Fruit fly (Drosophila melanogaster) whole organism, wandering third instar larva: ENCODE measurements around the gene CG9095.
A peak's percentile ranks its signal among the peaks of the same experiment; 100 is the strongest.

Source experiments
- Abd-B ChIP-seq: fragments of >200 bp; optimal IDR thresholded peaks from 2 replicates; lab custom pipeline; 2017; ENCODE audit warnings: missing biosample characterization, missing genetic modification characterization
- CG9705 ChIP-seq: fragments of 200-800 bp; sonication (Bioruptor generic); optimal IDR thresholded peaks from 2 replicates; lab custom pipeline; 2018; ENCODE audit warnings: missing biosample characterization, mild to moderate bottlenecking, missing genetic modification characterization
- CrebA ChIP-seq: fragments of 200-800 bp; sonication (Bioruptor generic); optimal IDR thresholded peaks from 2 replicates; lab custom pipeline; 2016; ENCODE audit warnings: missing biosample characterization, mild to moderate bottlenecking, missing genetic modification characterization, borderline replicate concordance
- Dif ChIP-seq: fragments of 200-275, 200-300 bp; sonication (Bioruptor generic); optimal IDR thresholded peaks from 2 replicates; lab custom pipeline; 2018; ENCODE audit warnings: missing biosample characterization, missing genetic modification characterization; ENCODE audit not compliant: partially characterized antibody
- GATAd ChIP-seq: sonication (Bioruptor generic); optimal IDR thresholded peaks from 2 replicates; lab custom pipeline; 2016; ENCODE audit warnings: missing biosample characterization, missing genetic modification characterization
- HLH106 ChIP-seq: fragments of 200-800 bp; optimal IDR thresholded peaks from 3 replicates; lab custom pipeline; 2019; ENCODE audit warnings: missing biosample characterization, mild to moderate bottlenecking, missing genetic modification characterization, moderate library complexity
- Hr78 ChIP-seq: fragments of >200 bp; optimal IDR thresholded peaks from 2 replicates; lab custom pipeline; 2017; ENCODE audit warnings: missing biosample characterization, missing genetic modification characterization
- Hr83 ChIP-seq: fragments of 200-300 bp; sonication (Bioruptor generic); optimal IDR thresholded peaks from 2 replicates; lab custom pipeline; 2016; ENCODE audit warnings: missing biosample characterization, mild to moderate bottlenecking, missing genetic modification characterization, moderate library complexity; ENCODE audit not compliant: poor library complexity, severe bottlenecking
- Jra ChIP-seq: sonication (Bioruptor generic); optimal IDR thresholded peaks from 2 replicates; lab custom pipeline; 2016; ENCODE audit warnings: missing biosample characterization, missing genetic modification characterization
- Mio ChIP-seq: sonication (Bioruptor generic); optimal IDR thresholded peaks from 2 replicates; lab custom pipeline; 2016; ENCODE audit warnings: missing biosample characterization, missing genetic modification characterization
- Myc ChIP-seq: fragments of >200 bp; optimal IDR thresholded peaks from 2 replicates; lab custom pipeline; 2017
- N ChIP-seq: fragments of >200 bp; optimal IDR thresholded peaks from 2 replicates; lab custom pipeline; 2018; ENCODE audit warnings: missing biosample characterization, missing external identifiers, missing genetic modification characterization
- OdsH ChIP-seq: fragments of 200-800 bp; sonication (Bioruptor generic); optimal IDR thresholded peaks from 2 replicates; lab custom pipeline; 2016; ENCODE audit warnings: missing biosample characterization, mild to moderate bottlenecking, missing genetic modification characterization
- Sp1 ChIP-seq: fragments of 200-800 bp; sonication (Bioruptor generic); optimal IDR thresholded peaks from 3 replicates; lab custom pipeline; 2019; ENCODE audit warnings: missing biosample characterization, mild to moderate bottlenecking, missing genetic modification characterization, moderate library complexity
- Vsx2 ChIP-seq: fragments of 200-300, 225-300 bp; sonication (Bioruptor generic); optimal IDR thresholded peaks from 2 replicates; lab custom pipeline; 2018; ENCODE audit warnings: missing biosample characterization, missing genetic modification characterization; ENCODE audit not compliant: partially characterized antibody
- br ChIP-seq: fragments of 200-800 bp; sonication (Bioruptor generic); optimal IDR thresholded peaks from 2 replicates; lab custom pipeline; 2016; ENCODE audit warnings: missing biosample characterization, missing genetic modification characterization
- brk ChIP-seq: fragments of 200-800 bp; sonication (Bioruptor generic); optimal IDR thresholded peaks from 2 replicates; lab custom pipeline; 2016; ENCODE audit warnings: missing biosample characterization, mild to moderate bottlenecking, missing genetic modification characterization
- dl ChIP-seq, 2 experiments: fragments of 175-275, 200-275 bp in 1 of 2; fragments of 200-275 bp in 1 of 2; sonication (Bioruptor generic); optimal IDR thresholded peaks; lab custom pipeline; 2018; ENCODE audit warnings: mild to moderate bottlenecking in 2 of 2, missing biosample characterization in 2 of 2, missing genetic modification characterization in 2 of 2, moderate library complexity in 2 of 2; ENCODE audit not compliant: partially characterized antibody in 2 of 2, insufficient read depth in 1 of 2
- dmrt93B ChIP-seq: fragments of 200-800 bp; sonication (Bioruptor generic); optimal IDR thresholded peaks from 2 replicates; lab custom pipeline; 2018; ENCODE audit warnings: missing biosample characterization, mild to moderate bottlenecking, missing genetic modification characterization
- ey ChIP-seq: fragments of 200-800 bp; sonication (Bioruptor generic); optimal IDR thresholded peaks from 2 replicates; lab custom pipeline; 2016; ENCODE audit warnings: missing biosample characterization, missing genetic modification characterization
- foxo ChIP-seq, 2 experiments: fragments of 200-800 bp; sonication (Bioruptor generic); optimal IDR thresholded peaks; 2 replicates in 1 of 2; 3 replicates in 1 of 2; lab custom pipeline; 2016 to 2017; ENCODE audit warnings: missing biosample characterization in 2 of 2, missing genetic modification characterization in 2 of 2
- fru ChIP-seq: fragments of 200-800 bp; sonication (Bioruptor generic); optimal IDR thresholded peaks from 3 replicates; lab custom pipeline; 2016; ENCODE audit warnings: missing biosample characterization, mild to moderate bottlenecking, missing genetic modification characterization
- lola ChIP-seq: fragments of >200 bp; optimal IDR thresholded peaks from 2 replicates; lab custom pipeline; 2017; ENCODE audit warnings: missing biosample characterization, missing genetic modification characterization
- psq ChIP-seq: fragments of 200-800 bp; sonication (Bioruptor generic); optimal IDR thresholded peaks from 3 replicates; lab custom pipeline; 2017; ENCODE audit warnings: missing biosample characterization, mild to moderate bottlenecking, missing genetic modification characterization, moderate library complexity
- sage ChIP-seq: fragments of 200-800 bp; sonication (Bioruptor generic); optimal IDR thresholded peaks from 2 replicates; lab custom pipeline; 2016; ENCODE audit warnings: missing biosample characterization, mild to moderate bottlenecking, missing genetic modification characterization
- sv ChIP-seq: fragments of 200-800 bp; sonication (Bioruptor generic); optimal IDR thresholded peaks from 3 replicates; lab custom pipeline; 2016; ENCODE audit warnings: missing biosample characterization, missing genetic modification characterization
- woc ChIP-seq: sonication (Bioruptor generic); optimal IDR thresholded peaks from 2 replicates; lab custom pipeline; 2016; ENCODE audit warnings: missing biosample characterization, mild to moderate bottlenecking, missing genetic modification characterization

The CG9095 gene

dm6 chrX:15162941-15163340 is at the start of gene CG9095:
Gene CG9095, minus strand, starts transcription at chrX:15163225.
- TF ChIP-seq foxo (GFP tag; optimal IDR thresholded peaks at IDR 0.05; lab: Kevin White, UChicago) (no peak), dl (GFP tag; optimal IDR thresholded peaks at IDR 0.05; lab: Kevin White, UChicago; ENCODE audit: insufficient read depth in 1 of 2, partially characterized antibody in 2 of 2) (peak in 1 of 2 experiments; percentile 7)

DNA sequence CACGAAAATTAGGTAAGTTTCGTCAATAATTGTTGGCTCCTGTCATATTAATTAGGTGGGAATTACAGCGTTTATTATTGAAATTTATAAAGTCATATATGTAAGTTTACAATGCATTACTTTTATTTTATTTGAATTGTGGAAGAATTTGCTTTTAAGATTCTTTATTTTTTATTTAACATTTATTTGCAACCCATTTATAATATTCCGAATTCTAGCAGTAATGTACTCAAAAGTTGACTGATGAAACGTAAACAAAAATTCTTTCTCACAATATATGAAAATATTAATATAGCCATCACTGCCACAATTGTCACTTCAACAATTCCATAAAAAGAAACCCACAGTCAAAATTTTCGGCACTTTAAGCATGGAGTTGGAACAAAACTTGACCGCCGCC is 47.1 kb upstream of the CG9095 start, which contains the start of gene CG5662:
Gene CG5662 (plus strand): TSS at position 301 of the 400 bp plus-strand sequence.
- TF ChIP-seq CG9705 (GFP tag; lab: Kevin White, UChicago), result no peak
- no peak for TF ChIP-seq Myc (lab: Kevin White, UChicago)

DNA sequence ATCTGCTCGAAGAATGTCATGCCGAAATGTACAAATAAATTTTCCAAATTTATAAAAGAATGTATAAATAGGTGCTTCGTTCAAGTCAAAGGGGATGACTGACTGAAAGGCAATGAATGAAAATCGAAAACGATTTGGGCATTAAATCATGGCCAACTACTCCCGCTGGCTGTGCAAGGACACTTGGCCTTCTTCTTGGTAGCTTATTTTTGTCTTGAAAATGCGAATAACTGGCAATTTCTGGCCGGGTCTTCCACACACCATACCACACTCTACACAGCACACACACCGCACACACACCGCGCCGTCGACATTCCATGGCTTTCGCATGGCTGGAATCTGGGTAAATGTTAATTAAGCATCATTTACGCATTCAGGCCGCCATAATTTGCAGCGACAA is 43.5 kb upstream of the CG9095 start, which contains the start of gene CG32588:
Gene CG32588 (minus strand): TSS at position 101 of the 400 bp plus-strand sequence.
- TF ChIP-seq dl (GFP tag; optimal IDR thresholded peaks at IDR 0.05; lab: Kevin White, UChicago; ENCODE audit: insufficient read depth in 1 of 2, partially characterized antibody in 2 of 2) (no peak), GATAd (GFP tag; lab: Kevin White, UChicago) (no peak), Jra (GFP tag; lab: Kevin White, UChicago) (no peak), Vsx2 (GFP tag; lab: Kevin White, UChicago) (no peak), woc (GFP tag; lab: Kevin White, UChicago) (no peak), CrebA (GFP tag; lab: Kevin White, UChicago) (no peak), Myc (lab: Kevin White, UChicago) (no peak), brk (GFP tag; lab: Kevin White, UChicago) (no peak), Hr78 (GFP tag; lab: Kevin White, UChicago) (no peak), foxo (GFP tag; optimal IDR thresholded peaks at IDR 0.05; lab: Kevin White, UChicago) (no peak), fru (GFP tag; lab: Kevin White, UChicago) (no peak)

- TF ChIP-seq sage (GFP tag; lab: Kevin White, UChicago), result no peak
- TF ChIP-seq ey (GFP tag; lab: Kevin White, UChicago), result no peak
- TF ChIP-seq Jra (GFP tag; lab: Kevin White, UChicago), result no peak
- no peak for TF ChIP-seq Sp1 (GFP tag; lab: Kevin White, UChicago)
- TF ChIP-seq HLH106 (tag; lab: Kevin White, UChicago), result no peak
- TF ChIP-seq N (GFP tag; lab: Kevin White, UChicago), result no peak
- TF ChIP-seq sv (GFP tag; lab: Kevin White, UChicago), result no peak
- no peak for TF ChIP-seq fru (GFP tag; lab: Kevin White, UChicago)
- no peak for TF ChIP-seq psq
- TF ChIP-seq woc (GFP tag; lab: Kevin White, UChicago), result no peak
- TF ChIP-seq brk (GFP tag; lab: Kevin White, UChicago), result no peak
Observed at dm6 chrX:15203634-15204033, 40.6 kb upstream of the CG9095 start.

DNA sequence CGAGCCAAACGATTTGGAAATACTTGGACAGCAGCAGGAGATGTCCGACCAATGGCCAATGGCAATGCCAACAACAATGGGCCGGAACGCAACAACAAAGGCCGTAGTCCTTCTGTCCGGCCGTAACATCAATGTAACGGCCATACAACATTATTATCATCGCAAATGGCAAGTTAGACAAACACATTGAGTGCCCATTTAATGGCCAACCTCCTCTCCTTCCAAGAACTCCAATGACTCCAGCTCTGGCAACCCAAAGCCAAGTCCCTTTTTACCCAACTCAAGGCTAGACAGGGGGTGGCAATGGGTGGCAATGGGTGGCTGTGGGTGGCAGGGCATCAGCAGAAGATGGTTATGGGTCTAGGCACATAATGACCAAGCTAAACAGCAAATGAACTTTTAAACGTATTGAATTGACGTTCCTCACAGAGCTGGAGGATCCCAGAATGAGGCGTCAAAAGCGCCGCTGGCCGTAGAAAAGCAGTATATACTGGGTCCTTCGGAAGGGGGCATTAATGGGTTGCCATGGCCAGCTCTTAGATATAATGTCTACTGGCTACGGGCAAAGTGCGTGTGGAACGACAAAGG is 36.9 kb upstream of the CG9095 start:
- no peak for TF ChIP-seq OdsH (GFP tag; lab: Kevin White, UChicago)

dm6 chrX:15175171-15175883 is 12.3 kb upstream of the CG9095 start, which contains the start of gene CG43737:
Gene CG43737, plus strand, starts transcription at chrX:15175441.
- TF ChIP-seq dmrt93B (GFP tag; lab: Kevin White, UChicago) (no peak), Mio (GFP tag; lab: Kevin White, UChicago) (no peak), Myc (lab: Kevin White, UChicago) (no peak), foxo (GFP tag; optimal IDR thresholded peaks at IDR 0.05; lab: Kevin White, UChicago) (no peak), lola (GFP tag; lab: Kevin White, UChicago) (no peak), Sp1 (GFP tag; lab: Kevin White, UChicago) (no peak), dl (GFP tag; optimal IDR thresholded peaks at IDR 0.05; lab: Kevin White, UChicago; ENCODE audit: insufficient read depth in 1 of 2, partially characterized antibody in 2 of 2) (no peak), Hr83 (GFP tag; lab: Kevin White, UChicago) (no peak), Dif (GFP tag; lab: Kevin White, UChicago) (no peak), br (GFP tag; lab: Kevin White, UChicago) (no peak), Abd-B (GFP tag; lab: Kevin White, UChicago) (no peak), Jra (GFP tag; lab: Kevin White, UChicago) (no peak)
